Worm (Caenorhabditis elegans): ENCODE data around the gene M70.1.
A peak's percentile ranks its signal among the peaks of the same experiment; 100 is the strongest.

Gene M70.1

ce11 chrIV:2217260-2217659, 28.4 kb upstream of the M70.1 start (continued):
- TF ChIP-seq nhr-20 (tag; optimal IDR thresholded peaks at IDR 0.05) (peak; percentile 20), tlp-1 (tag; optimal IDR thresholded peaks at IDR 0.05) (no peak), sptf-1 (tag; optimal IDR thresholded peaks at IDR 0.05) (no peak), F16B12.6 (tag; optimal IDR thresholded peaks at IDR 0.05) (no peak), sup-37 (GFP tag; optimal IDR thresholded peaks at IDR 0.05) (no peak), ces-1 (GFP tag; optimal IDR thresholded peaks at IDR 0.05) (no peak), aha-1 (tag; optimal IDR thresholded peaks at IDR 0.05) (no peak), ceh-90 (tag; optimal IDR thresholded peaks at IDR 0.05) (no peak), egl-13 (tag; optimal IDR thresholded peaks at IDR 0.05) (no peak), vab-15 (tag; optimal IDR thresholded peaks at IDR 0.05) (no peak), ceh-88 (GFP tag; IDR thresholded peaks at IDR 0.05) (no peak), alr-1 (tag; optimal IDR thresholded peaks at IDR 0.05; ENCODE audit: borderline replicate concordance) (no peak), irx-1 (tag; optimal IDR thresholded peaks at IDR 0.05) (no peak), zag-1 (tag; optimal IDR thresholded peaks at IDR 0.05) (no peak), dsc-1 (tag; optimal IDR thresholded peaks at IDR 0.05) (peak; percentile 37), ceh-8 (GFP tag; optimal IDR thresholded peaks at IDR 0.05) (no peak)

- TF ChIP-seq lin-15B (tag; optimal IDR thresholded peaks at IDR 0.05), result peak; percentile 21
- TF ChIP-seq unc-130 (tag; optimal IDR thresholded peaks at IDR 0.05), result peak; percentile 65
- TF ChIP-seq hlh-17 (GFP tag; optimal IDR thresholded peaks at IDR 0.05; ENCODE audit: borderline replicate concordance), result peak; percentile 44
- no peak for TF ChIP-seq pqm-1 (tag; optimal IDR thresholded peaks at IDR 0.05)
- peak; percentile 96 for TF ChIP-seq ztf-4 (tag; optimal IDR thresholded peaks at IDR 0.05)
- peak; percentile 98 for TF ChIP-seq dsc-1 (tag; optimal IDR thresholded peaks at IDR 0.05)
- TF ChIP-seq elt-2 (tag; optimal IDR thresholded peaks at IDR 0.05), result peak; percentile 93
- peak; percentile 80 for TF ChIP-seq C16A3.4 (tag; optimal IDR thresholded peaks at IDR 0.05)
- TF ChIP-seq blmp-1 (tag; optimal IDR thresholded peaks at IDR 0.05), result peak; percentile 58
- peak; percentile 95 for TF ChIP-seq nhr-11 (tag; optimal IDR thresholded peaks at IDR 0.05)
- no peak for TF ChIP-seq ces-1 (GFP tag; optimal IDR thresholded peaks at IDR 0.05)
- TF ChIP-seq lin-39 (tag; optimal IDR thresholded peaks at IDR 0.05), result peak; percentile 91
- peak; percentile 85 for TF ChIP-seq lir-3 (tag; optimal IDR thresholded peaks at IDR 0.05; ENCODE audit: poor library complexity)
- peak; percentile 82 to 90 for TF ChIP-seq lin-35 (GFP tag; optimal IDR thresholded peaks at IDR 0.05)
- peak; percentile 90 for TF ChIP-seq ceh-63 (GFP tag; optimal IDR thresholded peaks at IDR 0.05)
- peak; percentile 35 for TF ChIP-seq ceh-90 (tag; optimal IDR thresholded peaks at IDR 0.05)
- TF ChIP-seq mab-9 (GFP tag; IDR thresholded peaks at IDR 0.05), result peak; percentile 96
- peak; percentile 96 for TF ChIP-seq xbp-1 (tag; optimal IDR thresholded peaks at IDR 0.05)
- TF ChIP-seq tlp-1 (tag; optimal IDR thresholded peaks at IDR 0.05), result no peak
- peak; percentile 93 for TF ChIP-seq ceh-88 (GFP tag; IDR thresholded peaks at IDR 0.05)
- TF ChIP-seq egl-13 (tag; optimal IDR thresholded peaks at IDR 0.05), result peak; percentile 97
- peak; percentile 87 for TF ChIP-seq nhr-237 (tag; optimal IDR thresholded peaks at IDR 0.05)
- TF ChIP-seq F16B12.6 (tag; optimal IDR thresholded peaks at IDR 0.05), result peak; percentile 40
- peak; percentile 82 for TF ChIP-seq hpl-2 (GFP tag; optimal IDR thresholded peaks at IDR 0.05)
- TF ChIP-seq swsn-7 (tag; optimal IDR thresholded peaks at IDR 0.05), result peak; percentile 99
- TF ChIP-seq sptf-1 (tag; optimal IDR thresholded peaks at IDR 0.05), result no peak
- TF ChIP-seq fkh-4 (tag; optimal IDR thresholded peaks at IDR 0.05; ENCODE audit: borderline replicate concordance), result peak; percentile 88
- TF ChIP-seq dpl-1 (GFP tag; optimal IDR thresholded peaks at IDR 0.05), result peak; percentile 73 to 79 (median 77)
- TF ChIP-seq pag-3 (tag; optimal IDR thresholded peaks at IDR 0.05; ENCODE audit: borderline replicate concordance, insufficient read depth), result no peak
- peak; percentile 70 for TF ChIP-seq nhr-76 (tag; optimal IDR thresholded peaks at IDR 0.05)
- no peak for TF ChIP-seq unc-62 (GFP tag; optimal IDR thresholded peaks at IDR 0.05)
- peak; percentile 98 for TF ChIP-seq snu-23 (GFP tag; optimal IDR thresholded peaks at IDR 0.05)
- TF ChIP-seq sup-37 (GFP tag; optimal IDR thresholded peaks at IDR 0.05), result peak; percentile 98
- peak; percentile 98 for TF ChIP-seq nhr-20 (tag; optimal IDR thresholded peaks at IDR 0.05)
- peak; percentile 85 for TF ChIP-seq snpc-4 (tag; optimal IDR thresholded peaks at IDR 0.05)
- TF ChIP-seq nhr-84 (tag; optimal IDR thresholded peaks at IDR 0.05), result no peak
- TF ChIP-seq lsy-2 (tag; optimal IDR thresholded peaks at IDR 0.05), result peak; percentile 90 to 92
- TF ChIP-seq C04F5.9 (tag; optimal IDR thresholded peaks at IDR 0.05), result peak; percentile 83
- peak; percentile 87 to 95 for TF ChIP-seq efl-1 (optimal IDR thresholded peaks at IDR 0.05)
- peak; percentile 71 to 98 for TF ChIP-seq efl-1 (GFP tag; optimal IDR thresholded peaks at IDR 0.05 in 1 of 2)
- peak; percentile 94 for TF ChIP-seq rnt-1 (tag; optimal IDR thresholded peaks at IDR 0.05)
- peak; percentile 98 for TF ChIP-seq nhr-19 (GFP tag; conservative IDR thresholded peaks at IDR 0.05)
- TF ChIP-seq skn-1 (tag; optimal IDR thresholded peaks at IDR 0.05), result peak; percentile 87
- TF ChIP-seq nhr-47 (tag; optimal IDR thresholded peaks at IDR 0.05), result peak; percentile 99
These were observed 26.3 kb upstream of the M70.1 start for ce11 chrIV:2219334-2219755.
